Fruit fly (Drosophila melanogaster): ENCODE data around the gene CG34174.

CG34174 gene

dm6 chr2L:2222377-2222776 lies 8.3 kb downstream of the CG34174 start:
- TF ChIP-seq Hr83 (GFP tag; optimal IDR thresholded peaks at IDR 0.05; ENCODE audit: poor library complexity, severe bottlenecking) = no peak
- TF ChIP-seq Dif (GFP tag; optimal IDR thresholded peaks at IDR 0.05; ENCODE audit: partially characterized antibody) = peak; percentile 25
- peak; percentile 9 for TF ChIP-seq sage (GFP tag; optimal IDR thresholded peaks at IDR 0.05)
- no peak for TF ChIP-seq CG9705 (GFP tag; optimal IDR thresholded peaks at IDR 0.05)
- no peak for TF ChIP-seq ey (GFP tag; optimal IDR thresholded peaks at IDR 0.05)
- TF ChIP-seq jim (GFP tag; optimal IDR thresholded peaks at IDR 0.05) = no peak
- no peak for TF ChIP-seq Rel (GFP tag; optimal IDR thresholded peaks at IDR 0.05)
- no peak for TF ChIP-seq Rel (tag; optimal IDR thresholded peaks at IDR 0.05)

DNA sequence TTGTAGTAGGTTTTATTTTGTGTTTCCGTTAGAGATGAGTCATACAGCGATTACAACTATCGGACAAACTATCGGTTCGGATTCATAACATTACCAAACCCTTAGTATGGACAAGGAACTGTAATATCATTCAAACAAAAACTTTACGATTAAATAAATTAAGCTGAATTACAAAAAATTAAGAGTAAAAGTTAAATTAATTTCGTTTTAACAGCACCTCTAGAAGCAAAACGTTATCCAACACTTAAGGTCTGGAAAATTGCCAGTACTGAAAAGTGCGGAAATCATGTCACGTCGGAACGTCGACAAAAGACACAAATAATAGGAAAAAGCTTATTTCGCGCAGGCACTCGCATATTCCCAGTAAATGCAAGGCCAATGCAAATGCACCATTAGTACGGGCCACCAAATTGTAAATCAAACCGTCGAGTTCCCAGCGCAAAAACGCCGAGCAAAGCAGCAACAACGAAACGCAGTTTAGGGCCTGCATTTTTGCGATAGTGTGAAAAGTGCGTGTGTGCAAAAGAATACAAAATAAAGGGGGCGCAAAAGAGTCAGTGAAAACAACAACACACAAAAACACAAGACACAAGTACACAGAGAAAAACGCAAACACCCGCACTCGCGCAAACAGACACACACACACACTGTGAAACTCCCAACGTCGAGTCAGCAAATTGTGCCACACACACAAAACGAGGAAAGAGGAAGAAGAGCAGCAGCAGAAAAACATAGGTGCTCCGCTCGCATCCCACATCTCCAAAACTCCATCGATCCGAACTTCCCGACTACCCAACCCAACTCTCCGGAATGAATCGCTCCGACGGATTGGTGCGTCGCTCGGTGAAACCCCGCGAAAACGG lies 12.4 kb downstream of the CG34174 start, which contains the start of the genes CG15387 and sau:
Gene CG15387, minus strand, starts transcription at position 36 of the 863 bp plus-strand sequence.
Gene sau, plus strand, starts transcription at position 84 of the 863 bp plus-strand sequence.
- TF ChIP-seq Hnf4 (GFP tag; optimal IDR thresholded peaks at IDR 0.05) (peak; percentile 96), rgr (GFP tag; optimal IDR thresholded peaks at IDR 0.05) (peak; percentile 94), foxo (GFP tag; optimal IDR thresholded peaks at IDR 0.05) (peak; percentile 79 to 93), pan (optimal IDR thresholded peaks at IDR 0.05) (no peak), dsf (GFP tag; optimal IDR thresholded peaks at IDR 0.05; ENCODE audit: borderline replicate concordance) (peak; percentile 91), sv (GFP tag; optimal IDR thresholded peaks at IDR 0.05) (peak; percentile 84), fru (GFP tag; optimal IDR thresholded peaks at IDR 0.05) (peak; percentile 92), jim (GFP tag; optimal IDR thresholded peaks at IDR 0.05) (no peak), Sp1 (GFP tag; optimal IDR thresholded peaks at IDR 0.05) (peak; percentile 89), GATAd (GFP tag; optimal IDR thresholded peaks at IDR 0.05) (peak; percentile 91), br (GFP tag; optimal IDR thresholded peaks at IDR 0.05) (peak; percentile 93), lola (GFP tag; optimal IDR thresholded peaks at IDR 0.05) (no peak), brk (GFP tag; optimal IDR thresholded peaks at IDR 0.05) (peak; percentile 87), Rel (GFP tag; optimal IDR thresholded peaks at IDR 0.05) (no peak), Rel (tag; optimal IDR thresholded peaks at IDR 0.05) (peak; percentile 69), Dfd (GFP tag; optimal IDR thresholded peaks at IDR 0.05) (no peak), Hr83 (GFP tag; optimal IDR thresholded peaks at IDR 0.05; ENCODE audit: poor library complexity, severe bottlenecking) (peak; percentile 33), dmrt93B (GFP tag; optimal IDR thresholded peaks at IDR 0.05) (peak; percentile 77), psq (GFP tag; optimal IDR thresholded peaks at IDR 0.05) (peak; percentile 90), ey (GFP tag; optimal IDR thresholded peaks at IDR 0.05) (peak; percentile 90), Vsx2 (GFP tag; optimal IDR thresholded peaks at IDR 0.05; ENCODE audit: partially characterized antibody) (no peak), OdsH (GFP tag; optimal IDR thresholded peaks at IDR 0.05) (peak; percentile 89), CG9705 (GFP tag; optimal IDR thresholded peaks at IDR 0.05) (peak; percentile 91), Hr78 (GFP tag; optimal IDR thresholded peaks at IDR 0.05) (no peak), woc (GFP tag; optimal IDR thresholded peaks at IDR 0.05) (peak; percentile 87), Jra (GFP tag; optimal IDR thresholded peaks at IDR 0.05) (peak; percentile 93), HLH106 (tag; optimal IDR thresholded peaks at IDR 0.05) (peak; percentile 90), h (GFP tag; optimal IDR thresholded peaks at IDR 0.05) (peak; percentile 95), CG32264 (GFP tag; optimal IDR thresholded peaks at IDR 0.05) (peak; percentile 86), Mio (GFP tag; optimal IDR thresholded peaks at IDR 0.05) (peak; percentile 62), dl (GFP tag; optimal IDR thresholded peaks at IDR 0.05; ENCODE audit: insufficient read depth in 1 of 2, partially characterized antibody in 2 of 2) (no peak), Myc (optimal IDR thresholded peaks at IDR 0.05) (peak; percentile 23), N (GFP tag; optimal IDR thresholded peaks at IDR 0.05) (no peak), sage (GFP tag; optimal IDR thresholded peaks at IDR 0.05) (peak; percentile 80)

dm6 chr2L:2227316-2227715 lies 13.2 kb downstream of the CG34174 start:
- TF ChIP-seq OdsH (GFP tag; optimal IDR thresholded peaks at IDR 0.05) = peak; percentile 78
- TF ChIP-seq CrebA (GFP tag; optimal IDR thresholded peaks at IDR 0.05; ENCODE audit: borderline replicate concordance) = no peak
- no peak for TF ChIP-seq CG32264 (GFP tag; optimal IDR thresholded peaks at IDR 0.05)
- peak; percentile 79 for TF ChIP-seq Hnf4 (GFP tag; optimal IDR thresholded peaks at IDR 0.05)
- TF ChIP-seq fru (GFP tag; optimal IDR thresholded peaks at IDR 0.05) = peak; percentile 63
- no peak for TF ChIP-seq dmrt93B (GFP tag; optimal IDR thresholded peaks at IDR 0.05)
- no peak for TF ChIP-seq dsf (GFP tag; optimal IDR thresholded peaks at IDR 0.05; ENCODE audit: borderline replicate concordance)
- no peak for TF ChIP-seq Mio (GFP tag; optimal IDR thresholded peaks at IDR 0.05)
- peak; percentile 63 for TF ChIP-seq h (GFP tag; optimal IDR thresholded peaks at IDR 0.05)
- peak; percentile 52 for TF ChIP-seq brk (GFP tag; optimal IDR thresholded peaks at IDR 0.05)
- peak; percentile 45 for TF ChIP-seq Jra (GFP tag; optimal IDR thresholded peaks at IDR 0.05)
- peak; percentile 16 for TF ChIP-seq psq (GFP tag; optimal IDR thresholded peaks at IDR 0.05)
- TF ChIP-seq jim (GFP tag; optimal IDR thresholded peaks at IDR 0.05) = no peak
- no peak for TF ChIP-seq Abd-B (GFP tag; optimal IDR thresholded peaks at IDR 0.05)
- no peak for TF ChIP-seq tai (GFP tag; optimal IDR thresholded peaks at IDR 0.05)
- peak; percentile 38 for TF ChIP-seq Sp1 (GFP tag; optimal IDR thresholded peaks at IDR 0.05)
- no peak for TF ChIP-seq CG9705 (GFP tag; optimal IDR thresholded peaks at IDR 0.05)
- TF ChIP-seq rgr (GFP tag; optimal IDR thresholded peaks at IDR 0.05) = peak; percentile 76
- no peak for TF ChIP-seq sv (GFP tag; optimal IDR thresholded peaks at IDR 0.05)
- TF ChIP-seq br (GFP tag; optimal IDR thresholded peaks at IDR 0.05) = peak; percentile 75
- no peak for TF ChIP-seq N (GFP tag; optimal IDR thresholded peaks at IDR 0.05)
- peak; percentile 66 for TF ChIP-seq ey (GFP tag; optimal IDR thresholded peaks at IDR 0.05)
- TF ChIP-seq Hr78 (GFP tag; optimal IDR thresholded peaks at IDR 0.05) = no peak
- TF ChIP-seq HLH106 (tag; optimal IDR thresholded peaks at IDR 0.05) = peak; percentile 46
- no peak for TF ChIP-seq Myc (optimal IDR thresholded peaks at IDR 0.05)
- no peak for TF ChIP-seq dl (GFP tag; optimal IDR thresholded peaks at IDR 0.05; ENCODE audit: insufficient read depth in 1 of 2, partially characterized antibody in 2 of 2)
- TF ChIP-seq pan (optimal IDR thresholded peaks at IDR 0.05) = no peak
- TF ChIP-seq Vsx2 (GFP tag; optimal IDR thresholded peaks at IDR 0.05; ENCODE audit: partially characterized antibody) = no peak
- TF ChIP-seq lola (GFP tag; optimal IDR thresholded peaks at IDR 0.05) = no peak
- TF ChIP-seq usp (GFP tag; optimal IDR thresholded peaks at IDR 0.05) = no peak
- peak; percentile 4 for TF ChIP-seq sage (GFP tag; optimal IDR thresholded peaks at IDR 0.05)
- TF ChIP-seq Dif (GFP tag; optimal IDR thresholded peaks at IDR 0.05; ENCODE audit: partially characterized antibody) = no peak
